Fruit fly (Drosophila melanogaster): ENCODE results near the gene CG7142.

DNA sequence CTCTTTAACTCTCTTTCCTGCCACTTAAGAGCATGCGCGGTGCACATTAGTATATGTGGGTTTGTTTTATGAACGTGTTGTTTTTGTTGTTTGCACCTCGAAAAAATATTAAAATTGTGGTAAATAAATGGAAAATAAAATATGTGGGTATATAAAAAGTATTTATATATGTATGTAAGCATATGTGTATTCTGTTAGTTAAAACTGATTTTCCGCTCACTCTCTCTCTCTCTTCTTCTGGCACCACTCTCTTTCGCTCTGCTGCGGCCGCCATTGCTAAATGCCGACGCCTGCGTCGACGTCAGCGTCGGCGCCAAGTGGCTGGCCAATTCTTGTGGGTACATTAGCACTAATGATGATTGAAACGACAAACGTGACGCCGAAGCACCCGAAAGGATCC, 14.0 kb downstream of the CG7142 start:
- TF ChIP-seq ttk (optimal IDR thresholded peaks at IDR 0.05), result no peak
- no peak for TF ChIP-seq Myc (optimal IDR thresholded peaks at IDR 0.05)
- no peak for TF ChIP-seq psq (optimal IDR thresholded peaks at IDR 0.05)
